Worm (Caenorhabditis elegans): ENCODE results near the gene D2023.6.
A peak's percentile ranks its signal among the peaks of the same experiment; 100 is the strongest.

Gene D2023.6

ce11 chrV:11823978-11824377 is 3.2 kb upstream of the D2023.6 start (continued):
- TF ChIP-seq cey-2 (tag; optimal IDR thresholded peaks at IDR 0.05; ENCODE audit: borderline replicate concordance, insufficient read depth): peak; percentile 30
- TF ChIP-seq mdt-29 (GFP tag; IDR thresholded peaks at IDR 0.05): peak; percentile 90
- TF ChIP-seq aha-1 (tag): peak; percentile 99
- TF ChIP-seq snpc-4 (tag; optimal IDR thresholded peaks at IDR 0.05): no peak
- peak; percentile 72; the same call in 1 of the 2 replicates for TF ChIP-seq lin-1 (GFP tag; IDR thresholded peaks at IDR 0.05)
- TF ChIP-seq ceh-28 (tag; optimal IDR thresholded peaks at IDR 0.05): no peak
- TF ChIP-seq ceh-20 (GFP tag; IDR thresholded peaks at IDR 0.05): peak; percentile 63; the same call in 1 of the 2 replicates
- peak; percentile 79 for TF ChIP-seq mep-1 (tag; optimal IDR thresholded peaks at IDR 0.05)
- TF ChIP-seq T20F7.1 (GFP tag; optimal IDR thresholded peaks at IDR 0.05): peak; percentile 14
- TF ChIP-seq lin-38 (GFP tag; IDR thresholded peaks at IDR 0.05): peak; percentile 19; the same call in 1 of the 2 replicates
- TF ChIP-seq hlh-30 (tag; optimal IDR thresholded peaks at IDR 0.05; ENCODE audit: insufficient read depth): peak; percentile 95
- TF ChIP-seq daf-16 (GFP tag; optimal IDR thresholded peaks at IDR 0.05): peak in 1 of 2 experiments; percentile 52
- peak; percentile 89 for TF ChIP-seq daf-16 (tag; optimal IDR thresholded peaks at IDR 0.05)
- TF ChIP-seq rbr-2 (tag; optimal IDR thresholded peaks at IDR 0.05): no peak
- TF ChIP-seq mes-2 (tag; optimal IDR thresholded peaks at IDR 0.05; ENCODE audit: poor library complexity, severe bottlenecking): peak; percentile 52
- TF ChIP-seq unc-62 (GFP tag; optimal IDR thresholded peaks at IDR 0.05 in 1 of 2): peak in 1 of 2 experiments; percentile 93
- no peak for TF ChIP-seq unc-62 (tag; optimal IDR thresholded peaks at IDR 0.05)
- TF ChIP-seq hlh-11 (tag; optimal IDR thresholded peaks at IDR 0.05): peak; percentile 96
- peak; percentile 42 for TF ChIP-seq mxl-3 (GFP tag; optimal IDR thresholded peaks at IDR 0.05)
- TF ChIP-seq zfp-3 (GFP tag; conservative IDR thresholded peaks at IDR 0.05): 0 out of 2 replicates have a peak, but pooled peaks have one; percentile 26
- TF ChIP-seq pha-4 (GFP tag; IDR thresholded peaks at IDR 0.05): no peak; the same call in 1 of the 2 replicates
- peak; percentile 54 for TF ChIP-seq pha-4 (tag; optimal IDR thresholded peaks at IDR 0.05)
- TF ChIP-seq nhr-41 (GFP tag; IDR thresholded peaks at IDR 0.05): peak; percentile 57; the same call in 1 of the 2 replicates
- TF ChIP-seq nhr-42 (GFP tag; IDR thresholded peaks at IDR 0.05): peak; percentile 60; the same call in 1 of the 2 replicates
- peak; percentile 68 for TF ChIP-seq pqm-1 (tag; optimal IDR thresholded peaks at IDR 0.05)
- no peak for TF ChIP-seq ceh-82 (tag; optimal IDR thresholded peaks at IDR 0.05)
- TF ChIP-seq Y75B8A.6 (GFP tag; IDR thresholded peaks at IDR 0.05): 0 out of 2 replicates have a peak, but pooled peaks have one; percentile 66
- TF ChIP-seq nhr-25 (tag; optimal IDR thresholded peaks at IDR 0.05; ENCODE audit: borderline replicate concordance, insufficient read depth): no peak
- peak; percentile 60 for TF ChIP-seq nhr-102 (tag; optimal IDR thresholded peaks at IDR 0.05)
- TF ChIP-seq ceh-32 (tag; optimal IDR thresholded peaks at IDR 0.05; ENCODE audit: poor library complexity): no peak
- TF ChIP-seq daf-12 (tag; optimal IDR thresholded peaks at IDR 0.05): no peak
- TF ChIP-seq sdz-12 (GFP tag; optimal IDR thresholded peaks at IDR 0.05): no peak
- no peak for TF ChIP-seq dmd-8 (GFP tag; IDR thresholded peaks at IDR 0.05)

ce11 chrV:11825662-11826061 is 1.5 kb upstream of the D2023.6 start, which contains the start of gene D2023.4:
TSS of gene D2023.4 (minus strand) at chrV:11825762.
- TF ChIP-seq daf-16 (GFP tag; optimal IDR thresholded peaks at IDR 0.05) (no peak), daf-16 (tag; optimal IDR thresholded peaks at IDR 0.05) (peak; percentile 51), lsy-2 (tag; optimal IDR thresholded peaks at IDR 0.05) (peak in 1 of 2 experiments; percentile 2), dmd-6 (GFP tag; IDR thresholded peaks at IDR 0.05) (peak; percentile 34), Y48G9A.11 (GFP tag; IDR thresholded peaks at IDR 0.05) (0 out of 2 replicates have a peak, but pooled peaks have one; percentile 9), mxl-3 (GFP tag; optimal IDR thresholded peaks at IDR 0.05) (no peak), lin-38 (GFP tag; IDR thresholded peaks at IDR 0.05) (peak; percentile 17; the same call in 1 of the 2 replicates), nhr-6 (tag; optimal IDR thresholded peaks at IDR 0.05) (no peak)

ce11 chrV:11829282-11829681 is 2.1 kb downstream of the D2023.6 start, which contains the start of gene col-158:
TSS of gene col-158 (plus strand) at chrV:11829582.
- TF ChIP-seq spr-1 (tag; optimal IDR thresholded peaks at IDR 0.05) (no peak), unc-62 (GFP tag; optimal IDR thresholded peaks at IDR 0.05 in 1 of 2) (peak in 1 of 2 experiments; percentile 78), unc-62 (tag; optimal IDR thresholded peaks at IDR 0.05) (no peak), mep-1 (tag; optimal IDR thresholded peaks at IDR 0.05) (no peak)
